Worm (Caenorhabditis elegans): ENCODE data around the gene rgs-2.

rgs-2 gene

DNA sequence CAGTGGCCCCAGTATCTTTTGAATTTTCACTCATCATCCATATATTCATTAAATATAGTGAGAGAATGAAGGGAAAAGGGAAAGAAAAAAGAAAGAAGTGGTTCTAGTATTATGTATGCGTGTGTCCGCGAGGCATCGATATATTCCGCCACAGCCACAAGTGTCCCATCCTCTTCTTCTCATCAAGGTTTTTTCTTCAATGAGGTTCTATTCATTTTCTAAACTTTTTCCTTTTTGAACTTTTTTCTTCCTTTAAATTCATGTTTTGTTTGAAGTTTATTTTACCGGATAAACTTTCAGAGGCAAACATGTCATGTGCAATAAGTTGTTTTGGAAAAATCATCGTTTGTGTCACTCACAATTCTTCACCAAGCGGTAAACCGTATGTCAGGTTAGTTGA, at the start of gene rgs-2:
rgs-2 (plus strand) TSS at position 301 of the 400 bp plus-strand sequence.
- TF ChIP-seq tbx-37 (GFP tag; conservative IDR thresholded peaks at IDR 0.05) = no peak
- TF ChIP-seq pes-1 (GFP tag; IDR thresholded peaks at IDR 0.05) = no peak
- no peak for TF ChIP-seq ets-7 (tag; optimal IDR thresholded peaks at IDR 0.05)
- no peak for TF ChIP-seq tbx-11 (GFP tag; IDR thresholded peaks at IDR 0.05)
- TF ChIP-seq aly-1 (tag; optimal IDR thresholded peaks at IDR 0.05) = no peak
- TF ChIP-seq hnd-1 (tag; optimal IDR thresholded peaks at IDR 0.05) = no peak
- TF ChIP-seq sea-1 (GFP tag; conservative IDR thresholded peaks at IDR 0.05) = no peak
- no peak for TF ChIP-seq ceh-13 (GFP tag; optimal IDR thresholded peaks at IDR 0.05)

DNA sequence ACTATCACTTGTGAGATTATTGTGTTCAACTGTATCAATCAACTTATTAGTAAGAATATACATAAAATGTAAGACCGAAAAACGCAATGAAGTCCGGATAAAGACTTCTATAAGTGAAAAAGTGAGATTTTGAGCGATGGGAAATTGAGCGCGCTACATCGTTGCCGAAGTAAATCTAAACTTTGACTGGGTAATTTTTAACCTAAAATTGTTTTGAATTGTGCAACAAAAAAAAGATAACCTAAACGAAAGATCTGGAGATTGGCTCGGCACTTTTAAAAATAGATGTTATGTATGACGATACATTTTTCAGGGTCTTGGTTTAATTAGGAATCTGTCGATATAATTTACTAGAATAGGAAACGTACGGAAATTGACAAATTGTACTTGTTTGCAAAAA, 49.3 kb upstream of the rgs-2 start:
- TF ChIP-seq scrt-1 (GFP tag; IDR thresholded peaks at IDR 0.05) (no peak), aly-1 (tag; optimal IDR thresholded peaks at IDR 0.05) (no peak), F13C5.2 (tag; optimal IDR thresholded peaks at IDR 0.05) (no peak), hnd-1 (tag; optimal IDR thresholded peaks at IDR 0.05) (no peak), B0310.2 (tag; optimal IDR thresholded peaks at IDR 0.05) (no peak), ceh-13 (GFP tag; optimal IDR thresholded peaks at IDR 0.05) (no peak), tra-4 (tag; optimal IDR thresholded peaks at IDR 0.05) (no peak), hmbx-1 (tag; optimal IDR thresholded peaks at IDR 0.05) (no peak), hmg-4 (GFP tag; optimal IDR thresholded peaks at IDR 0.05) (no peak), ets-7 (tag; optimal IDR thresholded peaks at IDR 0.05) (no peak)

DNA sequence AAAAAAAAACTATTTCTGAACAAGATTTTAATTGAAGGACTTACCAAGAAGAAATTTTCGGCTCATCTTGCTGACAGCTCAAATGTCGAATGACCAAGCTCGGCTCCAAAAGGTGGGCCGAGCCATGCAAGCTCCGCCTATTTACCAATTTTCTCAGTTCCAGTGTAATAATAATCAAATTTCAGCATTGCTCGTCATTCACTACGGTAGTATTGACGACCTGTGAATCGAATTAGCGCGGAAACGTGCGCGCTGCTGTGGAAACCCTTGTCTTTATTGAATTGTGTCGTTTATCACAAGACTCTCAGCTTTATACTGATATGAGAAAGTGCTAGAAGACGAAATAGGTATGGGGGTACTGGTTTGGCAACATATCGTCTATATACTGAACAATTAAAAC, 48.9 kb upstream of the rgs-2 start, which contains the start of gene nlp-76:
nlp-76 (minus strand) TSS at position 367 of the 400 bp plus-strand sequence.
- TF ChIP-seq scrt-1 (GFP tag; IDR thresholded peaks at IDR 0.05) (no peak), tbx-37 (GFP tag; conservative IDR thresholded peaks at IDR 0.05) (no peak), B0310.2 (tag; optimal IDR thresholded peaks at IDR 0.05) (no peak), tra-4 (tag; optimal IDR thresholded peaks at IDR 0.05) (no peak), F13C5.2 (tag; optimal IDR thresholded peaks at IDR 0.05) (no peak), tbx-11 (GFP tag; IDR thresholded peaks at IDR 0.05) (no peak), ceh-36 (tag; optimal IDR thresholded peaks at IDR 0.05) (no peak), pes-1 (GFP tag; IDR thresholded peaks at IDR 0.05) (no peak), ets-7 (tag; optimal IDR thresholded peaks at IDR 0.05) (no peak), ama-1 (optimal IDR thresholded peaks at IDR 0.05) (no peak), ceh-13 (GFP tag; optimal IDR thresholded peaks at IDR 0.05) (no peak), sea-1 (GFP tag; conservative IDR thresholded peaks at IDR 0.05) (no peak), flt-1 (GFP tag; IDR thresholded peaks at IDR 0.05) (no peak), aly-1 (tag; optimal IDR thresholded peaks at IDR 0.05) (no peak), hnd-1 (tag; optimal IDR thresholded peaks at IDR 0.05) (no peak), hmbx-1 (tag; optimal IDR thresholded peaks at IDR 0.05) (no peak), hmg-4 (GFP tag; optimal IDR thresholded peaks at IDR 0.05) (no peak)

DNA sequence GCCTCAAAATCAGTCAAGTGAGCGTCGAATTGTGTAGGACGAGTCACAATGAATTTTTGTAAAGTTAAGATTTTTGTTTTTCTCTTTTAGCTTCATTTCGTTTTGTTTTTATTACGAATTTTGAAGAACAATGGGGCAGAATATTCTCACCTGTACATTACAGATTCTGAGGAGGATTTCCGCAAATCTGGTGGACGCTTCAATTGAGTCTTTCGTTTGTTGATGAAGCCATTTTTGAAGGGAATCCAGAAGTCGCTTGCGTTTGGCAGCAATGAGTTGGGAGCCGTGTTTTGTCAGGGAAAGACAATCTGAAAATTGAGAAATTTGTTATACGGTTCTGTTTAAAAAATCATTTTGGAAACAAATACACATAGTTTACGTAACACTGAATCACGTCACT, 48.0 kb upstream of the rgs-2 start:
- TF ChIP-seq tbx-37 (GFP tag; conservative IDR thresholded peaks at IDR 0.05) (no peak), F13C5.2 (tag; optimal IDR thresholded peaks at IDR 0.05) (no peak), pes-1 (GFP tag; IDR thresholded peaks at IDR 0.05) (no peak), flt-1 (GFP tag; IDR thresholded peaks at IDR 0.05) (no peak)

DNA sequence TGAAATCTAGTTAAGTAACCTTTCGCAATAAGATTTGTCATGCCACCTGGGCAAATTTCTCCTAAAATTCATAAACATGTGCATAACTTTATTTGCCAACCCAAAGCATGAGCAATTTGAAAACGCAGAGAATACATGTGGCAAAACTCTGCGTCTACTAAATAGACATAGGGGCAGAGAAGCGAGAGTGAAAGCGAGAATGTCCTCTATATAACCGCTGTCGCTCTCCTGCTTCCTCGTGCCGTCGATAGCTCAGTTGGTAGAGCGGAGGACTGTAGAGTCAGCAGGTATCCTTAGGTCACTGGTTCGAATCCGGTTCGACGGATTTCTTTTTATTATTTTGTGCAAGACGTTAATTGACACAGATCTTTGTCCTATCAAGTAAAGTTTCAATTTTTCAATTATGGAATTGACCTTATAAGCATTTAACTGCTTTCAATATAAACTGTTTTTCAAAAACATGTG, 47.4 kb upstream of the rgs-2 start:
- TF ChIP-seq ceh-36 (tag; optimal IDR thresholded peaks at IDR 0.05) = peak; percentile 92
- peak; percentile 82 for TF ChIP-seq hmbx-1 (tag; optimal IDR thresholded peaks at IDR 0.05)
- TF ChIP-seq sea-1 (GFP tag; conservative IDR thresholded peaks at IDR 0.05) = peak; percentile 98
- TF ChIP-seq B0310.2 (tag; optimal IDR thresholded peaks at IDR 0.05) = peak; percentile 95
- TF ChIP-seq ets-7 (tag; optimal IDR thresholded peaks at IDR 0.05) = peak; percentile 82
- TF ChIP-seq ama-1 (optimal IDR thresholded peaks at IDR 0.05) = peak; percentile 76
- peak; percentile 97 for TF ChIP-seq hmg-4 (GFP tag; optimal IDR thresholded peaks at IDR 0.05)
- TF ChIP-seq tra-4 (tag; optimal IDR thresholded peaks at IDR 0.05) = peak; percentile 78
- TF ChIP-seq F13C5.2 (tag; optimal IDR thresholded peaks at IDR 0.05) = peak; percentile 96
- peak; percentile 93 for TF ChIP-seq ceh-13 (GFP tag; optimal IDR thresholded peaks at IDR 0.05)
- TF ChIP-seq pes-1 (GFP tag; IDR thresholded peaks at IDR 0.05) = peak; percentile 98
- TF ChIP-seq tbx-37 (GFP tag; conservative IDR thresholded peaks at IDR 0.05) = peak; percentile 97
- TF ChIP-seq flt-1 (GFP tag; IDR thresholded peaks at IDR 0.05) = peak; percentile 96
- peak; percentile 91 for TF ChIP-seq hnd-1 (tag; optimal IDR thresholded peaks at IDR 0.05)
- peak; percentile 97 for TF ChIP-seq scrt-1 (GFP tag; IDR thresholded peaks at IDR 0.05)
- peak; percentile 94 for TF ChIP-seq aly-1 (tag; optimal IDR thresholded peaks at IDR 0.05)
- TF ChIP-seq tbx-11 (GFP tag; IDR thresholded peaks at IDR 0.05) = peak; percentile 98

DNA sequence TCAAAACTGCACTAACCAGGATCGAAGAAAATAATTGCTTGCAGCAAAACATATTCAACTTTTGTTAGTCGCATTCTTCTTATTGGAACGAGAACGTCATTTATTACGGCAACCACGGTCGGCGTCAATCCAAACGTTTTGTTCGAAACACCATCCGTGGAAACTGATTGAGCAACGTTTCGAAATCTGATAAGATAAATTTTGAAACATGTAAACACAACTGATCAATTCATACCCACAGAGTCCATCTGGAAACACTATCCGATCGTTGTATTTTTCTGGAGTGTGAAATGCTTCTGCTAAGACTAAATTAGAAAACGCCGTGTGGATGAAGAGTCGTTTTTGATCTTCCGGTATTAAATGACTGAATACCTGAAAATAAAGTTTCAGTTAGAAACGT, 46.7 kb upstream of the rgs-2 start:
- TF ChIP-seq tbx-11 (GFP tag; IDR thresholded peaks at IDR 0.05) (no peak), scrt-1 (GFP tag; IDR thresholded peaks at IDR 0.05) (no peak), pes-1 (GFP tag; IDR thresholded peaks at IDR 0.05) (no peak), ceh-36 (tag; optimal IDR thresholded peaks at IDR 0.05) (no peak), ceh-13 (GFP tag; optimal IDR thresholded peaks at IDR 0.05) (no peak), sea-1 (GFP tag; conservative IDR thresholded peaks at IDR 0.05) (no peak), aly-1 (tag; optimal IDR thresholded peaks at IDR 0.05) (no peak), tbx-37 (GFP tag; conservative IDR thresholded peaks at IDR 0.05) (no peak), tra-4 (tag; optimal IDR thresholded peaks at IDR 0.05) (no peak), hnd-1 (tag; optimal IDR thresholded peaks at IDR 0.05) (no peak)

DNA sequence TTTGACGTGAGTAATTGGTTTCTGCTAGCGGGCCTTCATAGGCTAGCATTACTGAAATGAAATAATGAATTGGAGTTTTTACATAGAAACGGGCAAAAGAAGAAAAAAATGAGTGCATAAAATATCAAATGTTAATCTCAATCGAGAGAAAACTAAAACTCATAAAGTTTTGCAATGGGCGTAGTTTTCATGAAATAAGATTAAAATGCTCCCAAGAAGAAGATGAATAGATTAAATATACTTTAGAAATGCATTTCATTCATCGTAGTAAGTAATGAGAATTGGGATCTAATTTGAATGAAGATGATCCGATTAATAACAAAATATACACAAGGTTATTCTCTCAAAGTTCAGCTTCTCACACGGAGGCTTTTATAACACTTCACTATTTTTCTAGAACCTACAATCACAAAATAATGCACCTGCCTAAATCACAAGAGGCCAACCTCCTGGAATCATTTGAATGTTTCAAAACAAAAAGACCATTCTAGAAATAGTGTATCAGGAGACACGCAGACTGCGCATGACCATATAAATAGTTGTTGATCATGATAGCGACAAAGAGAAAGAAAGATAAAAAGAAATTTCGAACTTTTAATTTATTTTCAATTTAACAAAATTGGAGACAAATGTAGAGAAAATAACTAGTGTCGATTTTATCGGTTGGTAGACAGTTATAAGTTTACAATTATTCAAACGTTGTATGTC, 44.5 kb upstream of the rgs-2 start, which contains the start of gene nhr-17:
nhr-17 (minus strand) TSS at position 51 of the 708 bp plus-strand sequence.
- TF ChIP-seq tra-4 (tag; optimal IDR thresholded peaks at IDR 0.05) (no peak), B0310.2 (tag; optimal IDR thresholded peaks at IDR 0.05) (no peak), ets-7 (tag; optimal IDR thresholded peaks at IDR 0.05) (no peak), tbx-37 (GFP tag; conservative IDR thresholded peaks at IDR 0.05) (no peak), scrt-1 (GFP tag; IDR thresholded peaks at IDR 0.05) (no peak), aly-1 (tag; optimal IDR thresholded peaks at IDR 0.05) (no peak), F13C5.2 (tag; optimal IDR thresholded peaks at IDR 0.05) (no peak), ceh-36 (tag; optimal IDR thresholded peaks at IDR 0.05) (no peak), hnd-1 (tag; optimal IDR thresholded peaks at IDR 0.05) (no peak), pes-1 (GFP tag; IDR thresholded peaks at IDR 0.05) (no peak), ama-1 (optimal IDR thresholded peaks at IDR 0.05) (no peak), sea-1 (GFP tag; conservative IDR thresholded peaks at IDR 0.05) (no peak), flt-1 (GFP tag; IDR thresholded peaks at IDR 0.05) (no peak), hmbx-1 (tag; optimal IDR thresholded peaks at IDR 0.05) (no peak), ceh-13 (GFP tag; optimal IDR thresholded peaks at IDR 0.05) (no peak), hmg-4 (GFP tag; optimal IDR thresholded peaks at IDR 0.05) (no peak), tbx-11 (GFP tag; IDR thresholded peaks at IDR 0.05) (no peak)

All from whole organism, early embryonic.